Fruit fly (Drosophila melanogaster) whole organism: ENCODE results near the gene mre11.

Experiments used
- Dll ChIP-seq: fragments of >200 bp; optimal IDR thresholded peaks from 2 replicates; lab custom pipeline; 2017
- psq ChIP-seq: fragments of >200 bp; optimal IDR thresholded peaks from 2 replicates; lab custom pipeline; 2017

- TF ChIP-seq psq (no peak), Dll (lab: Kevin White, UChicago) (no peak)
These were observed 46.4 kb upstream of the mre11 start for dm6 chr2L:11235534-11235933.
